Worm (Caenorhabditis elegans): ENCODE results near the gene B0416.3.

B0416.3 gene

DNA sequence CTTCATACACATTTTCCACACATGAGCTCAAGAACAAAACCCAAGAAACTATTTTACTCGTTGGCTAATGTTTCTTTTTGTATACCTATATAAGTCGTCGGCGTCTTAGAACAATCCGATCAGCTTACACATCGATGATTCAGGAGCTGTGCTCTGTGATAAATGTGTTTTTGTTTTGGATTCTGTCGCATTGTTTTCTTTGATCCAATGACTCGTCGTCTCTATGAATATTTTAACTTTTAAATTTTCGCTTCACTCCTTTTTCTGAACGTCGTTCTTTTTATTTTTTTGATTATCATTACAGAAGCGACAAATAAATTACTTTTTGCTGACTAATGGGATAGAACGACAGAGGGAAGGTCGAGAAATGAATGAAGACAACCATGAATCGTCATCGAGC, at the start of gene B0416.3:
TSS of gene B0416.3 (plus strand) at position 301 of the 400 bp plus-strand sequence.
- TF ChIP-seq him-1 (tag; optimal IDR thresholded peaks at IDR 0.05) (no peak), dao-5 (tag; optimal IDR thresholded peaks at IDR 0.05) (no peak), W03F9.2 (tag; optimal IDR thresholded peaks at IDR 0.05) (no peak)

DNA sequence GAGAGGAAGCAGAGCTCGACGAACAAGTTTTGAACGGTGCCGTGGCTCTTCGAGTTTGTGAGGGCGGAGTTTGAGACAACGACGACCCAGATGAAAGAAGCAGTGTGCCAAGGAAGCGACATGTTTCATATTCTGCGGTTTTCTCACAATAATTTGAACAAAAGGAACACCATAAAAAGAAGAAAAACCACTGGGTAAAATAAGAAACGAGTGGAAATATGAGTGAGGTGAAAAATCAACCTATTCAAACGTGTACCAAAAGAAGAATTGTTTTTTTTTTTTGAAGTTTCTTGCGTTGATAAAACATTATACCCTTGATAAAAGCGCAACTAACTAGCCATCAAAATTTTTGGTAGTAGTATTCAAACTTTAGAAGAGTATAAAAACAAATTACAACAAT, 49.3 kb upstream of the B0416.3 start, which contains the start of gene lgc-4:
TSS of gene lgc-4 (minus strand) at position 101 of the 400 bp plus-strand sequence.
- no peak for TF ChIP-seq W03F9.2 (tag; optimal IDR thresholded peaks at IDR 0.05)
- TF ChIP-seq him-1 (tag; optimal IDR thresholded peaks at IDR 0.05): no peak
- no peak for TF ChIP-seq dao-5 (tag; optimal IDR thresholded peaks at IDR 0.05)

DNA sequence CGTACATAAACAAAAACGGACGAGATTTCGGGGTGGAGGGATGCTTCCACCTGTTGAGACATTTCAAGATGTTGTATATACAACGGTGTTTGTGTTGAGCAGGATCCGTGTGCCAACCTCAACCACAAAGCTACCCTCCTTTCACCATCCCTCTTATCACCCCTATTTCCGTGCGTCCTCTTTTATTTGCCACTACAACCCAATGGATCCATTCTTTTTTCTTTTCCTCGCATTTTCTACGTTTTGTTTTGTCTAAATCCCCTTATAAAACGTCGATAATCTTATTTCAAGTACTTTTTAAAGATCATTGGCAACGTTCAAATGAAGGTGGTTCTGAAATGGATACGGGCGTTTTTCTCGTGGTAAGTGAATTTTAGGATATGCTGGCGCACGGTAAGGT, 48.2 kb upstream of the B0416.3 start, which contains the start of gene gpa-12:
TSS of gene gpa-12 (plus strand) at position 301 of the 400 bp plus-strand sequence.
- no peak for TF ChIP-seq W03F9.2 (tag; optimal IDR thresholded peaks at IDR 0.05)
- no peak for TF ChIP-seq him-1 (tag; optimal IDR thresholded peaks at IDR 0.05)
- TF ChIP-seq dao-5 (tag; optimal IDR thresholded peaks at IDR 0.05): no peak

DNA sequence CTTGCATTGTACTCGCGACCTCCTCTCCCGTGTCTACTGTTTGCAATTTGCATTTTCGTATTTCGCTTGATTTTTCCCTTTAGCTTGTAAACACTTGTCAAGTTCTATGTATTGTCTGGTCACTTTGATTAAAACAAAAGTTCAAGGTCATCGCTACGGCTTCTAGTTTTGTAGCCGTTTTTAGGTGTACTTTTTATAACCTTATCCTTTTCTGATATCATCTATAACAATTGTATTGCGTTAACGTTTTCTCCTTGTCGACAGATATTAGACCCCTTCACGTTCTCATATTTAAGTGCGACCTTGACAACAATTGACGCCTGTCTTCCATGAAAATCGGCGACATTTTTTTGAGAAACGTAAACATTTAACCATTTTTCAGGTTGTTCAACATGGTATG, 44.8 kb upstream of the B0416.3 start:
- TF ChIP-seq W03F9.2 (tag; optimal IDR thresholded peaks at IDR 0.05) (no peak), dao-5 (tag; optimal IDR thresholded peaks at IDR 0.05) (no peak), him-1 (tag; optimal IDR thresholded peaks at IDR 0.05) (no peak)

DNA sequence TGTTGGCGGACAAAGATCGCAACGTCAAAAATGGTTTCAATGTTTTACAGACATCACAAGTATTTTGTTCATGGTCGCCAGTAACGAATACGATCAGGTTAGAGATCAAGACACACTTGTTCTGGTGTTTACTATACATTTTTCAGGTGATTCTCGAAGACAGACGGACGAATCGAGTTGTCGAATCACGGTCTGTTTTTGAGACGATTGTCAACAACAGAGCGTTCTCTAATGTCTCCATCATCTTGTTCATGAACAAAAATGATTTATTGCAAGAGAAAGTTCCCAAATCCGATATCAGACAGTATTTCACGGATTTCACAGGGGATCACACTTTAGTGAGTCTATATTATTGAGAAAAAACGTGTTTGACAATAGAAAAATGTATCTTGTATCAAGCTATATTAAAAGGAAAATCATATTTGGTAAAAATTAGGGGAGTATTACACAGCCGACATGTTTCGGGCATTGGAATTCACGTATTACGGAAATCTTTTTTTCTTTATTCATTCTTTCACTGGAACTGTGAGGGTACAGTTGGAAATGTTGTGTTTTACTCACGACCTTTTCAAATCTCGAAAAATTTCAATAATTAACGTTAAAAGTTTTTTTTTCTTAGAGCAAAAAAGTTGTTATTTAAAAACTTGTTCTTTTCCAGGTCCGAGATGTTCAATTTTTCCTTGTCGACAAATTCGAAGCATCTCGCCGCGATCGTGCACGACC, 43.2 kb upstream of the B0416.3 start:
- no peak for TF ChIP-seq him-1 (tag; optimal IDR thresholded peaks at IDR 0.05)
- TF ChIP-seq dao-5 (tag; optimal IDR thresholded peaks at IDR 0.05): no peak
- no peak for TF ChIP-seq W03F9.2 (tag; optimal IDR thresholded peaks at IDR 0.05)

DNA sequence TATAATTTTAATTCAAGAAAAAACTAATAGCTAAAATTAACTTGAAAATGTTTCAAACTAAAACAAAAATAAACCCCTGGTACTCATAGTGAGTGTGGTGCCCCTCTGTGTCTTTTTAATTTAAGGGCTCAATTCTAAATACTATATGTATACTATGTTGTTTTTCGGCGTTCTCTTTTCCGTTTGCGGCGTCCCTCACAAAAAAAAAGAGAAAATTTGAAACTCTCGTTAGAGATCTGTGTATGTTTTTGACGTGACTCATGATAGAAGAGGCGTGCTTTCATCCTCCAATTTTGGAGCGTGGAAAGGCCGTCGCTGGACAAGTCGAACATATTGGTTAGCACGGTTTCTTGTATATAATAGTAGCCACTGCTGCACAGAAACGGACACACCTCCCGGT, 40.0 kb upstream of the B0416.3 start, which contains the start of gene pes-8:
TSS of gene pes-8 (plus strand) at position 301 of the 400 bp plus-strand sequence.
- TF ChIP-seq W03F9.2 (tag; optimal IDR thresholded peaks at IDR 0.05): no peak
- no peak for TF ChIP-seq dao-5 (tag; optimal IDR thresholded peaks at IDR 0.05)
- no peak for TF ChIP-seq him-1 (tag; optimal IDR thresholded peaks at IDR 0.05)

DNA sequence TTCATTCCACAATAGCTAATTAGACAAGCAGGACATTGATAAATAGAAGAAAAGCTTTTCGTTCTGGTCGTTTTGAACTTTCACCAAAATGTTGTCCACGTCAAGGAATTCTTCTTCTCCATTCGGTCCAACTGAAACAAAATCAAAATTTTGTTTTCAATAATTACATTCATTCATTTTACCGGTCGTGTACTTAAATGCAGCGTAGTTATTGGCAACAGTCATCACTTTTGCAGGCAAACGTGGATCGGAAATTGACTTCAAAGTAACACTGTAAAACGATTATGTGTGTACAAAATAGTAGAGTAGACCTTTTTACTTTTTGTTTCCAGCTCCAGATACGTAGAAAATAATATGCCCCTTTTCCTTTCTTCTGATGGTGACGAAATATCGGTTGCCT, 35.5 kb upstream of the B0416.3 start:
- TF ChIP-seq him-1 (tag; optimal IDR thresholded peaks at IDR 0.05): no peak
- no peak for TF ChIP-seq dao-5 (tag; optimal IDR thresholded peaks at IDR 0.05)
- TF ChIP-seq W03F9.2 (tag; optimal IDR thresholded peaks at IDR 0.05): no peak

DNA sequence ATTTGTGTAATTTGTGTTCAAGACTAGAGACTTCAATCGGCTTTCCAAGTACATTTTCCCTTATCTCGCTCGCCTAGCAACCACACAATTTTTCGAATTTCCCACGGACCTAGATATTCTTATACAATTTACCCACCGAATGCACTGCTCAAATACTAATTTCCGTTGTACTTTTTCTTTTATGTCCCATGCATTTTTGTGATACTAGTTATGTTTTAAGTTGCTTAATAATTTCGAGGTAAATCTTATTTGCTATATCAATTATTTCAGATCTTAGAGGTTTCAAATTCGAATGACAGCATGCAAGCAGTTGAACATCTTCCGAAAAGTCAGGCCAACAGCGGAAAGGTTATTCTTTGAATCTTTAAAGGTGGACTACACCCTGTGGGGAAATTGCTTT, 31.9 kb upstream of the B0416.3 start, which contains the start of gene F18G5.1:
TSS of gene F18G5.1 (plus strand) at position 301 of the 400 bp plus-strand sequence.
- TF ChIP-seq him-1 (tag; optimal IDR thresholded peaks at IDR 0.05): no peak
- no peak for TF ChIP-seq W03F9.2 (tag; optimal IDR thresholded peaks at IDR 0.05)
- no peak for TF ChIP-seq dao-5 (tag; optimal IDR thresholded peaks at IDR 0.05)

DNA sequence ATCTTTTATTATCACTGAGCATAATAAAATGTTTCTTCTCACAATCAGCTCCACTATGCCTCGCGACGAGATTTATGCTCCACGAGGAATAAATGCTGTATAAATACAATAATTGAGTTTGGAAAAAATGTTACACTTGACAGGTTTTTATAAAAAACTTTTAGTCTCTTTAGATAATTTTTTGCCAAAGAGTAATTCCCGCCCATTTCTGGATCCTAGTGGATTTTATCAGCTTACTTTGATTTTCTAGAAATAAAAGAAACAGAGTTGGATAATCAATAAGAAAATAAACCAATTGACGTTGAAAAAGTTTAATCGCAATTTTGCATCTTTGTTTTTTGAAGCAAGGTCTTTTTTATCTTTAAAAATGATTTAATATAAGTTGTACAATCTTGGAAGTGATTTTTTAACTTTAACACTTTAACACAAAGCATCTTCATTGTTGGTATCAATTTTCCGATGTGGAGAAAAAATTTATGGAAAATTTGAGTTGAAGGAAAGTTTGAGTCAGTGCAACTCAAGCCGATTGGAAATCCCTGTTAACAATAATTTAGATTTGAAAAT, 29.7 kb upstream of the B0416.3 start:
- TF ChIP-seq dao-5 (tag; optimal IDR thresholded peaks at IDR 0.05) (no peak), him-1 (tag; optimal IDR thresholded peaks at IDR 0.05) (no peak), W03F9.2 (tag; optimal IDR thresholded peaks at IDR 0.05) (no peak)

DNA sequence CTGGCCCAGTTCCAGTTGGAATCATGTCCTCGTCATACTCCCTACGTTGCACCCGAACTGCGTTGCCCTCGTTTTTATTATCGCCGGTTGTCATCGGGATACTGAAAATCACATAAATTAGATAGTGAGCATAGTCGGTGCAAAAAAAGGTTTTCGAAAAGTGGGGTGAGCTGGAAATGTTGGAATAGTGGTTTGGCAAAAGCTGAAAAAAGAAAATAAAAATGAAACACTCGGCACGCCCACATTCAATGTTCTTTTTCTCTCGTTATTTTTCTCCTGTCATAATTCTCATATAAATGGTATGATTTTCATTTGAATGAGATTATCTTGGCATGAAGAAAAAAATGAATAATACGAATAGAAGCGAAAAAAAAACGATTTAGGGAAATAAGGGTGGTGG, 27.2 kb upstream of the B0416.3 start, which contains the start of gene F18G5.6:
TSS of gene F18G5.6 (minus strand) at position 101 of the 400 bp plus-strand sequence.
- no peak for TF ChIP-seq W03F9.2 (tag; optimal IDR thresholded peaks at IDR 0.05)
- TF ChIP-seq dao-5 (tag; optimal IDR thresholded peaks at IDR 0.05): no peak
- TF ChIP-seq him-1 (tag; optimal IDR thresholded peaks at IDR 0.05): no peak

DNA sequence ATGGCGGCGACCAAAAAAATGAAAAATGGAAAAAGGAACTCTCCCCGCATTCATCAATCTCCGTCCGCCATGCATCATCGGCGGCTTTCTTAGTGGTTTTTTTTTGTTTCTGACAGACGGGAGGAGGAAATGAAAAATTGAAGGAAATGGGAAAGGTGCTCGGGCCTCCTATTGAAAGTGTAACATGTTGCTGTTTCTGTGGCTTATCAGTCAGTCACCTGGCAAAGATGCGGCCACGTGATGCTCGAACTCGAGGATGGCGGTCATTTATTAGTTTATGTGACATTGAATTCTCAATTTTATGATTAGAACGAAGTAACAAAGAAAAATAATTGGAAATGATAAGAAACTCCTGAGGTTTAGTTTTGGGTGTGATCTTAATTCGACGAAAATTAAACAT, 26.8 kb upstream of the B0416.3 start:
- TF ChIP-seq dao-5 (tag; optimal IDR thresholded peaks at IDR 0.05) (no peak), W03F9.2 (tag; optimal IDR thresholded peaks at IDR 0.05) (no peak), him-1 (tag; optimal IDR thresholded peaks at IDR 0.05) (no peak)

DNA sequence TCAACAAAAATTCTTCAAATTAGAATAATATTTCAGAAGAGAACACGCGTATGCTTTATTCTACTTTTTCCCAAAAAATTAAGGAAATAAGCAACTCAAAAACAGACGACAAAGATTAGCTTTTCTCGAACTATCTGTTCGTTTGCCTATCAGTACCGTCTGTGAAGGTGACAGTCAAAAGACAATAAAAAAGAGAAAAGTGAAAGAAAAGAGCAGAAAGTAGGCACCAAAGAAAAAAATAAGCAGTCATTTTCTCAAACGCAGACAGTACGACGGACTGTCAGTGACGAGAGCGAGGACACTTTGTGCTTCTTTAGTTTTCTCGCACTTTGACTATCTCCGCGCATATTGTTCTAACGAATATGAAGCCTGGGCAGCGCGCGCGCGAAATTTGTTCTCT, 24.9 kb upstream of the B0416.3 start:
- TF ChIP-seq dao-5 (tag; optimal IDR thresholded peaks at IDR 0.05): no peak
- TF ChIP-seq him-1 (tag; optimal IDR thresholded peaks at IDR 0.05): no peak
- no peak for TF ChIP-seq W03F9.2 (tag; optimal IDR thresholded peaks at IDR 0.05)

DNA sequence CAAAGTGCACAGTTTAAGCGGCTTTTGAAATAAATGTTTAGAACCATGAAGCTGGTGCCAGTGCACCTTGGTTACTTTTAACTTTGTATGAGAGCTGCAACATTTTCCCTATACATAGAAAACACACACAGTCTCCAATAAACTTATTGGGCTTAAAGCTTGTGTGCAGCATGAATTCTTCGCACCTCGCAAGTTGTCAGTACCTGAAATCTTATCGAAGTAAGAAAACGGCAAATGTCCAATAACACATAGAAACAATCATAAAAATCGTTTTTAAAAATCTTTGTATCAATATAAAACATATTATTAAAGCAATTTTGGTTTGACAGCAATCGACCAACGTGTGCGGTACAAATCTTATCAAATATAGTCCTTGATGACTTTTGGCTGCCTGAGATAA, 23.1 kb upstream of the B0416.3 start:
- TF ChIP-seq him-1 (tag; optimal IDR thresholded peaks at IDR 0.05) (no peak), W03F9.2 (tag; optimal IDR thresholded peaks at IDR 0.05) (no peak), dao-5 (tag; optimal IDR thresholded peaks at IDR 0.05) (no peak)

DNA sequence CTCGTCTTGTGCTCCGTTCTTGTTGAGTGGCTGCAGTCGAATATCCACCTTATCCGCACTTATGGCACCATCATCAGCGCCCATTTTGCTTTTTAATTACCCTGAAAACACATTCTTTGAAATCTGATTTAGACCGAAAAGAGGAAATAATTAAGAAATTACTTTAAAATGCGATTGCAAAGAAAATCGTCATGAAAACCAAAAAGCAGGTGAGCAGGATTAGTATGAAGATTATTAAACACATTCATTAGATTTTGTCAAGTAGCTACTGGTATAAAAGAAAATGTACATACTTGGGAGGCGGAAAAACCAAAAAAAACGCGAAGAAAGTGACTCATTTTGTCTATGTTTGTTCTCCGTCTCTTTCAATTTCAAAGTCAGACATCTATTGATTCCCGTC, 20.7 kb upstream of the B0416.3 start, which contains the start of gene B0416.5:
TSS of gene B0416.5 (minus strand) at position 101 of the 400 bp plus-strand sequence.
- TF ChIP-seq him-1 (tag; optimal IDR thresholded peaks at IDR 0.05) (no peak), dao-5 (tag; optimal IDR thresholded peaks at IDR 0.05) (no peak), W03F9.2 (tag; optimal IDR thresholded peaks at IDR 0.05) (no peak)
